Worm (Caenorhabditis elegans) whole organism, L1 larva: ENCODE data around the gene F14D7.6.

Source experiments
- ceh-82 ChIP-seq, 3 experiments: fragments of 150-350 bp in 1 of 3; sonication (generic microtip) in 2 of 3; optimal IDR thresholded peaks; 2 replicates each; lab custom pipeline; 2014 to 2017; ENCODE audit warnings: missing biosample characterization in 3 of 3, missing genetic modification characterization in 3 of 3
- elt-2 ChIP-seq: sonication (generic microtip); optimal IDR thresholded peaks from 2 replicates; lab custom pipeline; 2016; ENCODE audit warnings: missing genetic modification characterization, mild to moderate bottlenecking, inconsistent platforms, missing compliant biosample characterization, missing genetic modification reagents
- fos-1 ChIP-seq: fragments of 150-350 bp; optimal IDR thresholded peaks from 2 replicates; lab custom pipeline; 2014; ENCODE audit warnings: missing biosample characterization, missing genetic modification characterization
- grh-1 ChIP-seq: fragments of 200-800 bp; sonication (Bioruptor generic); IDR thresholded peaks from 2 replicates; pipeline ENCODE4 v1.3.6; 2022; ENCODE audit warnings: missing genetic modification reagents, missing genetic modification characterization, missing compliant biosample characterization
- nhr-12 ChIP-seq: sonication (generic microtip); optimal IDR thresholded peaks from 2 replicates; lab custom pipeline; 2017; ENCODE audit warnings: missing biosample characterization, missing genetic modification characterization
- nhr-237 ChIP-seq: fragments of 150-350 bp; optimal IDR thresholded peaks from 2 replicates; lab custom pipeline; 2014; ENCODE audit warnings: missing biosample characterization, missing genetic modification characterization
- nhr-28 ChIP-seq: fragments of 150-350 bp; optimal IDR thresholded peaks from 2 replicates; lab custom pipeline; 2014; ENCODE audit warnings: missing biosample characterization, missing genetic modification characterization
- unc-62 ChIP-seq: fragments of 150-350 bp; optimal IDR thresholded peaks from 2 replicates; lab custom pipeline; 2014; ENCODE audit warnings: missing biosample characterization, missing genetic modification reagents, missing genetic modification characterization
- vab-15 ChIP-seq: sonication (generic microtip); optimal IDR thresholded peaks from 2 replicates; lab custom pipeline; 2017; ENCODE audit warnings: missing genotype, mild to moderate bottlenecking, missing genetic modification characterization, missing compliant biosample characterization

DNA sequence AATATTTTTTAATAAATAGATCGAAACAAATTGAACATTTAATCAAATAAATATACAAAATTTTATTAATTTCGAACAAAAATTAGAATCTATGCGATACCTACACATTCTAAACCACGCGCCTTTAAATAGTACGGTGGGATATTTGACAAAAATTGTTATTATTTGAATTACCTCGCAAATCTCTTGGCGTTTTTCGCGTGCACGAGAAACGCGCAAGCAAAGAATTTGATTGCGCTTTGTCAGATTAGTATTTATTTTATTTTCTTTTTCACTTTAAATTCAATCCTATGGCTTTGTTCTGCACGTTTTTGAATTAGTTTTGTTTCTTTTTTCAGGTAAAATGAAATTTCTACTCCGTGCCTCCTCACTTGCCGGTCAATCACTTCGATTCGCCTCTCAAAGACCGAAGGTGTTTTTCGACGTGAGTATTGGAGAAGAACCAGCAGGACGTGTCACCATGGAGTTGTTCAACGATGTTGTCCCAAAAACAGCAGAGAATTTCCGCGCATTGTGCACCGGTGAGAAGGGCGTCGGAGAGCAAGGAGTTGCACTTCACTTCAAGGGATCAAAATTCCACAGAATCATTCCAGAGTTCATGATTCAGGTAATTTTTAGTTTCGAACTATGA is 54.6 kb downstream of the F14D7.6 start, which contains the start of gene cyn-1:
- TF ChIP-seq nhr-12 (tag; lab: Kevin White, UChicago) (no peak), unc-62 (GFP tag; lab: Kevin White, UChicago) (no peak), ceh-82 (tag; optimal IDR thresholded peaks at IDR 0.05; lab: Kevin White, UChicago) (peak; percentile 84 to 85 (median 85)), fos-1 (tag; lab: Kevin White, UChicago) (peak; percentile 71), elt-2 (tag; lab: Kevin White, UChicago) (peak; percentile 45), vab-15 (tag; lab: Kevin White, UChicago) (peak; percentile 27), nhr-28 (tag; lab: Kevin White, UChicago) (no peak), grh-1 (GFP tag; lab: Robert Waterston, UW) (peak; percentile 72), nhr-237 (peak; percentile 26)
